Fruit fly (Drosophila melanogaster) whole organism, embryonic: Measurements from ENCODE around the gene Dsp1.

Source experiments
- Antp ChIP-seq: fragments of 200-800 bp; sonication (Bioruptor generic); optimal IDR thresholded peaks from 3 replicates; lab custom pipeline; 2016; ENCODE audit warnings: missing biosample characterization, missing genetic modification characterization
- Bteb2 ChIP-seq: fragments of 200-800 bp; sonication (Bioruptor generic); optimal IDR thresholded peaks from 2 replicates; lab custom pipeline; 2016; ENCODE audit warnings: missing biosample characterization, missing genetic modification characterization
- CG12155 ChIP-seq: fragments of 200-800 bp; sonication (Bioruptor generic); optimal IDR thresholded peaks from 3 replicates; lab custom pipeline; 2016; ENCODE audit warnings: missing biosample characterization, missing genetic modification characterization
- CG12744 ChIP-seq: fragments of 200-800 bp; sonication (Bioruptor generic); optimal IDR thresholded peaks from 2 replicates; lab custom pipeline; 2016; ENCODE audit warnings: missing biosample characterization, missing genetic modification characterization
- CG15073 ChIP-seq: fragments of 200-800 bp; sonication (Bioruptor generic); optimal IDR thresholded peaks from 2 replicates; lab custom pipeline; 2016; ENCODE audit warnings: missing biosample characterization, missing genetic modification characterization
- CG16813 ChIP-seq: fragments of 200-800 bp; sonication (Bioruptor generic); IDR thresholded peaks from 3 replicates; pipeline ENCODE4 v1.3.6; 2022; ENCODE audit warnings: missing biosample characterization, missing genetic modification characterization; ENCODE audit not compliant: partially characterized antibody
- CG17186 ChIP-seq: fragments of 200-800 bp; sonication (Bioruptor generic); optimal IDR thresholded peaks from 3 replicates; lab custom pipeline; 2017; ENCODE audit warnings: missing biosample characterization, missing genetic modification reagents, missing genetic modification characterization
- CG31224 ChIP-seq: fragments of 200-800 bp; sonication (Bioruptor generic); IDR thresholded peaks from 2 replicates; pipeline ENCODE4 v1.3.6; 2022; ENCODE audit warnings: missing biosample characterization, missing genetic modification characterization
- CG31441 ChIP-seq: fragments of 200-800 bp; sonication (Bioruptor generic); IDR thresholded peaks from 2 replicates; pipeline ENCODE4 v1.3.6; 2022; ENCODE audit warnings: missing biosample characterization, missing genetic modification characterization
- CG4707 ChIP-seq: fragments of 200-800 bp; sonication (Bioruptor generic); optimal IDR thresholded peaks from 2 replicates; lab custom pipeline; 2018; ENCODE audit warnings: missing biosample characterization, mild to moderate bottlenecking, missing genetic modification characterization, moderate library complexity
- CG6654 ChIP-seq: fragments of 200-800 bp; sonication (Bioruptor generic); optimal IDR thresholded peaks from 2 replicates; lab custom pipeline; 2017; ENCODE audit warnings: missing biosample characterization, mild to moderate bottlenecking, missing genetic modification characterization
- CG6689 ChIP-seq: fragments of 200-800 bp; sonication (Bioruptor generic); IDR thresholded peaks from 2 replicates; pipeline ENCODE4 v1.3.6; 2022; ENCODE audit warnings: missing biosample characterization, missing genetic modification characterization
- CG7357 ChIP-seq: fragments of 200-800 bp; sonication (Bioruptor generic); IDR thresholded peaks from 3 replicates; pipeline ENCODE4 v1.3.6; 2022; ENCODE audit warnings: missing biosample characterization, missing genetic modification characterization
- CG7963 ChIP-seq: fragments of 200-800 bp; sonication (Bioruptor generic); IDR thresholded peaks from 3 replicates; pipeline ENCODE4 v1.3.6; 2022; ENCODE audit warnings: missing biosample characterization, missing genetic modification characterization; ENCODE audit not compliant: partially characterized antibody
- CG8924 ChIP-seq: fragments of 200-800 bp; optimal IDR thresholded peaks from 3 replicates; lab custom pipeline; 2019; ENCODE audit warnings: missing biosample characterization, mild to moderate bottlenecking, missing genetic modification characterization, moderate library complexity
- Chrac-16 ChIP-seq: fragments of 200-800 bp; sonication (Bioruptor generic); optimal IDR thresholded peaks from 3 replicates; lab custom pipeline; 2016; ENCODE audit warnings: missing biosample characterization, missing genetic modification characterization
- Dbx ChIP-seq: fragments of 200-800 bp; sonication (Bioruptor generic); IDR thresholded peaks from 3 replicates; pipeline ENCODE4 v1.3.6; 2022; ENCODE audit warnings: missing biosample characterization, missing genetic modification characterization
- Fer1 ChIP-seq: fragments of 200-800 bp; sonication (Bioruptor generic); optimal IDR thresholded peaks from 2 replicates; lab custom pipeline; 2017; ENCODE audit warnings: missing biosample characterization, mild to moderate bottlenecking, missing genetic modification characterization
- HLH3B ChIP-seq: fragments of 200-800 bp; sonication (Bioruptor generic); IDR thresholded peaks from 2 replicates; pipeline ENCODE4 v1.3.6; 2022; ENCODE audit warnings: missing biosample characterization, missing genetic modification characterization
- Hr3 ChIP-seq: fragments of 200-800 bp; sonication (Bioruptor generic); optimal IDR thresholded peaks from 3 replicates; lab custom pipeline; 2016; ENCODE audit warnings: missing biosample characterization, missing genetic modification characterization
- MBD-R2 ChIP-seq: fragments of 200-800 bp; sonication (Bioruptor generic); IDR thresholded peaks from 2 replicates; pipeline ENCODE4 v1.3.6; 2022; ENCODE audit warnings: missing biosample characterization, missing genetic modification characterization
- MESR4 ChIP-seq: fragments of 200-800 bp; sonication (Bioruptor generic); optimal IDR thresholded peaks from 2 replicates; lab custom pipeline; 2018; ENCODE audit warnings: missing biosample characterization, mild to moderate bottlenecking, missing genetic modification characterization, moderate library complexity
- NK7.1 ChIP-seq: fragments of 200-800 bp; sonication (Bioruptor generic); optimal IDR thresholded peaks from 3 replicates; lab custom pipeline; 2016; ENCODE audit warnings: missing biosample characterization, missing genetic modification characterization
- Oli ChIP-seq: fragments of 200-800 bp; sonication (Bioruptor generic); optimal IDR thresholded peaks from 2 replicates; lab custom pipeline; 2018; ENCODE audit warnings: missing biosample characterization, mild to moderate bottlenecking, missing genetic modification characterization, moderate library complexity
- Opbp ChIP-seq: fragments of 200-800 bp; sonication (Bioruptor generic); IDR thresholded peaks from 3 replicates; pipeline ENCODE4 v1.3.6; 2022; ENCODE audit warnings: missing biosample characterization, missing genetic modification characterization; ENCODE audit not compliant: partially characterized antibody
- Poxn ChIP-seq: fragments of 200-800 bp; sonication (Bioruptor generic); IDR thresholded peaks from 2 replicates; pipeline ENCODE4 v1.3.6; 2022; ENCODE audit warnings: missing biosample characterization, missing genetic modification characterization
- Ravus ChIP-seq: fragments of 200-800 bp; sonication (Bioruptor generic); IDR thresholded peaks from 2 replicates; pipeline ENCODE4 v1.3.6; 2022; ENCODE audit warnings: missing biosample characterization, missing genetic modification characterization
- Rfx ChIP-seq: fragments of 200-800 bp; sonication (Bioruptor generic); IDR thresholded peaks from 2 replicates; pipeline ENCODE4 v1.3.6; 2022; ENCODE audit warnings: missing biosample characterization, missing genetic modification characterization
- br ChIP-seq: fragments of >200 bp; optimal IDR thresholded peaks from 2 replicates; lab custom pipeline; 2017
- caup ChIP-seq: fragments of 200-800 bp; sonication (Bioruptor generic); optimal IDR thresholded peaks from 3 replicates; lab custom pipeline; 2017; ENCODE audit warnings: missing biosample characterization, mild to moderate bottlenecking, missing genetic modification characterization, moderate library complexity; ENCODE audit not compliant: severe bottlenecking
- dati ChIP-seq: fragments of 200-800 bp; sonication (Bioruptor generic); IDR thresholded peaks from 2 replicates; pipeline ENCODE4 v1.3.6; 2022; ENCODE audit warnings: missing biosample characterization, missing genetic modification characterization
- ewg ChIP-seq: fragments of 200-800 bp; sonication (Bioruptor generic); optimal IDR thresholded peaks from 3 replicates; lab custom pipeline; 2017; ENCODE audit warnings: mild to moderate bottlenecking, missing biosample characterization, missing genetic modification reagents, missing genetic modification characterization
- fru ChIP-seq: fragments of >200 bp; optimal IDR thresholded peaks from 2 replicates; lab custom pipeline; 2017
- gce ChIP-seq: fragments of 200-800 bp; sonication (Bioruptor generic); IDR thresholded peaks from 3 replicates; pipeline ENCODE4 v1.3.6; 2022; ENCODE audit warnings: missing biosample characterization, missing genetic modification characterization
- gcm ChIP-seq: fragments of 200-800 bp; sonication (Bioruptor generic); optimal IDR thresholded peaks from 2 replicates; lab custom pipeline; 2019; ENCODE audit warnings: missing biosample characterization, mild to moderate bottlenecking, missing genetic modification characterization, moderate library complexity
- gro ChIP-seq: fragments of 200-800 bp; sonication (Bioruptor generic); optimal IDR thresholded peaks from 2 replicates; lab custom pipeline; 2016; ENCODE audit warnings: missing biosample characterization, missing genetic modification characterization
- ind ChIP-seq: fragments of 200-800 bp; sonication (Bioruptor generic); optimal IDR thresholded peaks from 3 replicates; lab custom pipeline; 2016; ENCODE audit warnings: missing biosample characterization, missing genetic modification characterization
- insv ChIP-seq, 2 experiments: fragments of 200-800 bp; sonication (Bioruptor generic); optimal IDR thresholded peaks; 3 replicates each; lab custom pipeline; 2016 to 2018; ENCODE audit warnings: missing biosample characterization in 2 of 2, missing genetic modification characterization in 2 of 2
- jing ChIP-seq: fragments of 200-800 bp; sonication (Bioruptor generic); optimal IDR thresholded peaks from 2 replicates; lab custom pipeline; 2018; ENCODE audit warnings: missing biosample characterization, mild to moderate bottlenecking, missing genetic modification characterization
- nerfin-2 ChIP-seq: fragments of 200-800 bp; sonication (Bioruptor generic); IDR thresholded peaks from 2 replicates; pipeline ENCODE4 v1.3.6; 2022; ENCODE audit warnings: missing biosample characterization, missing genetic modification characterization; ENCODE audit not compliant: partially characterized antibody
- nmo ChIP-seq: fragments of 200-800 bp; sonication (Bioruptor generic); optimal IDR thresholded peaks from 2 replicates; lab custom pipeline; 2018; ENCODE audit warnings: missing biosample characterization, mild to moderate bottlenecking, missing genetic modification characterization, moderate library complexity
- pita ChIP-seq: fragments of 200-800 bp; sonication (Bioruptor generic); optimal IDR thresholded peaks from 2 replicates; lab custom pipeline; 2017; ENCODE audit warnings: missing biosample characterization, mild to moderate bottlenecking, missing genetic modification characterization
- repo ChIP-seq: fragments of 200-800 bp; sonication (Bioruptor generic); optimal IDR thresholded peaks from 2 replicates; lab custom pipeline; 2016; ENCODE audit warnings: missing biosample characterization, missing genetic modification characterization
- sd ChIP-seq: fragments of 200-800 bp; sonication (Bioruptor generic); optimal IDR thresholded peaks from 3 replicates; lab custom pipeline; 2018; ENCODE audit warnings: missing biosample characterization, mild to moderate bottlenecking, missing genetic modification characterization, moderate library complexity
- seq ChIP-seq: fragments of 200-800 bp; sonication (Bioruptor generic); IDR thresholded peaks from 2 replicates; pipeline ENCODE4 v1.3.6; 2022; ENCODE audit warnings: missing biosample characterization, missing genetic modification characterization
- sima ChIP-seq: fragments of 200-800 bp; sonication (Bioruptor generic); optimal IDR thresholded peaks from 2 replicates; lab custom pipeline; 2016; ENCODE audit warnings: missing biosample characterization, missing genetic modification characterization
- tgo ChIP-seq: fragments of 200-800 bp; sonication (Bioruptor generic); IDR thresholded peaks from 3 replicates; pipeline ENCODE4 v1.3.6; 2022; ENCODE audit warnings: missing biosample characterization, missing genetic modification characterization
- toy ChIP-seq: fragments of 200-800 bp; sonication (Bioruptor generic); IDR thresholded peaks from 2 replicates; pipeline ENCODE4 v1.3.6; 2022; ENCODE audit warnings: missing biosample characterization, missing genetic modification characterization
- trh ChIP-seq: fragments of 200-800 bp; sonication (Bioruptor generic); optimal IDR thresholded peaks from 2 replicates; lab custom pipeline; 2016; ENCODE audit warnings: missing biosample characterization, missing genetic modification characterization
- wek ChIP-seq: fragments of 200-800 bp; sonication (Bioruptor generic); optimal IDR thresholded peaks from 3 replicates; lab custom pipeline; 2018; ENCODE audit warnings: missing biosample characterization, mild to moderate bottlenecking, missing genetic modification characterization, moderate library complexity

The Dsp1 gene

dm6 chrX:16320197-16320921, 13.1 kb upstream of the Dsp1 start, which contains the start of gene Cyp1 (continued):
- TF ChIP-seq nerfin-2 (GFP tag; lab: Robert Waterston, UW) (peak; percentile 64; the same call in 1 of the 2 replicates), Opbp (GFP tag; lab: Robert Waterston, UW) (peak; percentile 87), Chrac-16 (no peak), gro (GFP tag; lab: Kevin White, UChicago) (no peak), tgo (GFP tag; lab: Robert Waterston, UW) (peak; percentile 52; the same call in 2 of the 3 replicates), seq (GFP tag; lab: Robert Waterston, UW) (peak; percentile 63), Rfx (GFP tag; lab: Robert Waterston, UW) (peak; percentile 74), Oli (no peak), NK7.1 (GFP tag; lab: Kevin White, UChicago) (no peak), jing (GFP tag; lab: Kevin White, UChicago) (no peak), sima (GFP tag; lab: Kevin White, UChicago) (no peak), Ravus (GFP tag; lab: Robert Waterston, UW) (no peak), gcm (GFP tag; lab: Kevin White, UChicago) (no peak), toy (GFP tag; lab: Robert Waterston, UW) (0 out of 2 replicates have a peak, but pooled peaks have one; percentile 8), CG12744 (no peak), CG17186 (GFP tag; lab: Kevin White, UChicago) (peak; percentile 90), ind (GFP tag; lab: Kevin White, UChicago) (peak; percentile 11), sd (no peak), MBD-R2 (peak; percentile 52), nmo (GFP tag; lab: Kevin White, UChicago) (peak; percentile 44), wek (GFP tag; lab: Kevin White, UChicago) (peak; percentile 48), fru (lab: Kevin White, UChicago) (no peak), Hr3 (GFP tag; lab: Kevin White, UChicago) (peak; percentile 5), Fer1 (GFP tag; lab: Kevin White, UChicago) (peak; percentile 39), dati (GFP tag; lab: Robert Waterston, UW) (0 out of 2 replicates have a peak, but pooled peaks have one; percentile 17), repo (GFP tag; lab: Kevin White, UChicago) (peak; percentile 6), ewg (GFP tag; lab: Kevin White, UChicago) (peak; percentile 12), pita (GFP tag; lab: Kevin White, UChicago) (no peak), HLH3B (peak; percentile 19; the same call in 1 of the 2 replicates), CG7357 (GFP tag; lab: Robert Waterston, UW) (peak; percentile 34; the same call in 1 of the 3 replicates), gce (GFP tag; lab: Robert Waterston, UW) (peak; percentile 61; the same call in 2 of the 3 replicates), CG31224 (GFP tag; lab: Robert Waterston, UW) (peak; percentile 30; the same call in 1 of the 2 replicates), MESR4 (peak; percentile 82), CG31441 (peak; percentile 99), CG6654 (no peak), Bteb2 (GFP tag; lab: Kevin White, UChicago) (no peak), CG6689 (peak; percentile 41; the same call in 1 of the 2 replicates), trh (GFP tag; lab: Kevin White, UChicago) (no peak), Poxn (GFP tag; lab: Robert Waterston, UW) (no peak), br (lab: Kevin White, UChicago) (no peak), CG4707 (GFP tag; lab: Kevin White, UChicago) (no peak), CG16813 (GFP tag; lab: Robert Waterston, UW) (peak; percentile 80), Dbx (GFP tag; lab: Robert Waterston, UW) (peak; percentile 79), CG15073 (GFP tag; lab: Kevin White, UChicago) (no peak), CG7963 (peak; percentile 72; the same call in 2 of the 3 replicates), Antp (peak; percentile 12), caup (GFP tag; lab: Kevin White, UChicago) (peak; percentile 21), CG12155 (GFP tag; lab: Kevin White, UChicago) (no peak), CG8924 (tag; lab: Kevin White, UChicago) (peak; percentile 10), insv (GFP tag; optimal IDR thresholded peaks at IDR 0.05; lab: Kevin White, UChicago) (no peak)
